Fruit fly (Drosophila melanogaster) whole organism, embryonic: ENCODE results near the gene CG43248.

Experiments
- Aef1 ChIP-seq: fragments of 200-800 bp; sonication (Bioruptor generic); IDR thresholded peaks from 3 replicates; pipeline ENCODE4 v1.3.6; 2022; ENCODE audit warnings: missing biosample characterization, missing genetic modification characterization
- Atf3 ChIP-seq: fragments of 200-800 bp; sonication (Bioruptor generic); optimal IDR thresholded peaks from 3 replicates; lab custom pipeline; 2016; ENCODE audit warnings: missing biosample characterization, missing genetic modification characterization
- Atf6 ChIP-seq: fragments of 200-800 bp; sonication (Bioruptor generic); IDR thresholded peaks from 2 replicates; pipeline ENCODE4 v1.3.6; 2022; ENCODE audit warnings: missing biosample characterization, missing genetic modification characterization
- CG10321 ChIP-seq: fragments of 200-800 bp; sonication (Bioruptor generic); IDR thresholded peaks from 2 replicates; pipeline ENCODE4 v1.3.6; 2022; ENCODE audit warnings: missing biosample characterization, missing genetic modification characterization
- CG11247 ChIP-seq: fragments of 200-800 bp; sonication (Bioruptor generic); IDR thresholded peaks from 2 replicates; pipeline ENCODE4 v1.3.6; 2022; ENCODE audit warnings: missing biosample characterization, missing genetic modification characterization
- CG15479 ChIP-seq: fragments of 200-800 bp; sonication (Bioruptor generic); optimal IDR thresholded peaks from 3 replicates; lab custom pipeline; 2019; ENCODE audit warnings: missing biosample characterization, mild to moderate bottlenecking, missing genetic modification characterization, moderate library complexity
- CG15514 ChIP-seq: fragments of 200-800 bp; sonication (Bioruptor generic); optimal IDR thresholded peaks from 3 replicates; lab custom pipeline; 2017; ENCODE audit warnings: missing biosample characterization, missing genetic modification characterization, mild to moderate bottlenecking, moderate library complexity, missing genetic modification reagents
- CG16815 ChIP-seq: fragments of 200-800 bp; sonication (Bioruptor generic); optimal IDR thresholded peaks from 3 replicates; lab custom pipeline; 2017; ENCODE audit warnings: missing biosample characterization, mild to moderate bottlenecking, missing genetic modification characterization
- CG16863 ChIP-seq: fragments of 200-800 bp; sonication (Bioruptor generic); optimal IDR thresholded peaks from 3 replicates; lab custom pipeline; 2016; ENCODE audit warnings: missing biosample characterization, missing genetic modification characterization
- CG17361 ChIP-seq: fragments of 200-800 bp; sonication (Bioruptor generic); IDR thresholded peaks from 3 replicates; pipeline ENCODE4 v1.3.6; 2022; ENCODE audit warnings: missing biosample characterization, missing genetic modification characterization
- CG17385 ChIP-seq: fragments of 200-800 bp; sonication (Bioruptor generic); optimal IDR thresholded peaks from 3 replicates; lab custom pipeline; 2018; ENCODE audit warnings: missing biosample characterization, mild to moderate bottlenecking, missing genetic modification characterization
- CG2889 ChIP-seq: fragments of 200-800 bp; sonication (Bioruptor generic); IDR thresholded peaks from 3 replicates; pipeline ENCODE4 v1.3.6; 2022; ENCODE audit warnings: missing biosample characterization, missing genetic modification characterization
- CG30431 ChIP-seq: fragments of 200-800 bp; sonication (Bioruptor generic); optimal IDR thresholded peaks from 2 replicates; lab custom pipeline; 2017; ENCODE audit warnings: missing biosample characterization, missing genetic modification characterization
- CG34422 ChIP-seq: fragments of 200-800 bp; sonication (Bioruptor generic); IDR thresholded peaks from 3 replicates; pipeline ENCODE4 v1.3.6; 2022; ENCODE audit warnings: missing biosample characterization, missing genetic modification characterization
- CG42726 ChIP-seq: fragments of 200-800 bp; sonication (Bioruptor generic); IDR thresholded peaks from 2 replicates; pipeline ENCODE4 v1.3.6; 2022; ENCODE audit warnings: missing biosample characterization, missing genetic modification characterization; ENCODE audit not compliant: partially characterized antibody
- CG4730 ChIP-seq: fragments of 200-800 bp; sonication (Bioruptor generic); IDR thresholded peaks from 2 replicates; pipeline ENCODE4 v1.3.6; 2022; ENCODE audit warnings: missing biosample characterization, missing genetic modification characterization
- CG6689 ChIP-seq: fragments of 200-800 bp; sonication (Bioruptor generic); IDR thresholded peaks from 2 replicates; pipeline ENCODE4 v1.3.6; 2022; ENCODE audit warnings: missing biosample characterization, missing genetic modification characterization
- CG8388 ChIP-seq: fragments of 200-800 bp; sonication (Bioruptor generic); optimal IDR thresholded peaks from 2 replicates; lab custom pipeline; 2019; ENCODE audit warnings: missing biosample characterization, mild to moderate bottlenecking, missing genetic modification characterization, moderate library complexity
- CrebB ChIP-seq: fragments of 200-800 bp; sonication (Bioruptor generic); optimal IDR thresholded peaks from 3 replicates; lab custom pipeline; 2018; ENCODE audit warnings: missing biosample characterization, mild to moderate bottlenecking, missing genetic modification characterization
- Dad ChIP-seq: fragments of 200-800 bp; sonication (Bioruptor generic); optimal IDR thresholded peaks from 3 replicates; lab custom pipeline; 2016; ENCODE audit warnings: missing biosample characterization, missing genetic modification characterization
- Dip2 ChIP-seq: fragments of 200-800 bp; sonication (Bioruptor generic); IDR thresholded peaks from 2 replicates; pipeline ENCODE4 v1.3.6; 2022; ENCODE audit warnings: missing biosample characterization, missing genetic modification characterization
- Dip3 ChIP-seq: fragments of 200-800 bp; sonication (Bioruptor generic); optimal IDR thresholded peaks from 3 replicates; lab custom pipeline; 2016; ENCODE audit warnings: missing biosample characterization, missing genetic modification characterization
- Gug ChIP-seq: fragments of 200-800 bp; sonication (Bioruptor generic); IDR thresholded peaks from 4 replicates; pipeline ENCODE4 v1.3.6; 2022; ENCODE audit warnings: missing biosample characterization, missing genetic modification characterization
- HHEX ChIP-seq: fragments of 200-800 bp; sonication (Bioruptor generic); optimal IDR thresholded peaks from 3 replicates; lab custom pipeline; 2017; ENCODE audit warnings: missing biosample characterization, mild to moderate bottlenecking, missing genetic modification characterization, missing genetic modification reagents
- HmgD ChIP-seq: fragments of 200-800 bp; sonication (Bioruptor generic); optimal IDR thresholded peaks from 3 replicates; lab custom pipeline; 2016; ENCODE audit warnings: missing biosample characterization, missing genetic modification characterization
- MESR4 ChIP-seq: fragments of 200-800 bp; sonication (Bioruptor generic); optimal IDR thresholded peaks from 2 replicates; lab custom pipeline; 2018; ENCODE audit warnings: missing biosample characterization, mild to moderate bottlenecking, missing genetic modification characterization, moderate library complexity
- NfI ChIP-seq: fragments of 200-800 bp; sonication (Bioruptor generic); optimal IDR thresholded peaks from 3 replicates; lab custom pipeline; 2018; ENCODE audit warnings: missing biosample characterization, mild to moderate bottlenecking, missing genetic modification characterization, moderate library complexity
- Optix ChIP-seq: fragments of 200-800 bp; sonication (Bioruptor generic); IDR thresholded peaks from 3 replicates; pipeline ENCODE4 v1.3.6; 2022; ENCODE audit warnings: missing biosample characterization, missing genetic modification characterization
- PHDP ChIP-seq: fragments of 200-800 bp; sonication (Bioruptor generic); optimal IDR thresholded peaks from 3 replicates; lab custom pipeline; 2018; ENCODE audit warnings: missing biosample characterization, mild to moderate bottlenecking, missing genetic modification characterization, moderate library complexity
- Six4 ChIP-seq: fragments of 200-800 bp; sonication (Bioruptor generic); optimal IDR thresholded peaks from 2 replicates; lab custom pipeline; 2016; ENCODE audit warnings: missing biosample characterization, missing genetic modification characterization
- YL-1 ChIP-seq: fragments of 200-800 bp; sonication (Bioruptor generic); optimal IDR thresholded peaks from 3 replicates; lab custom pipeline; 2017; ENCODE audit warnings: missing biosample characterization, mild to moderate bottlenecking, missing genetic modification characterization
- abd-A ChIP-seq: fragments of 200-800 bp; sonication (Bioruptor generic); optimal IDR thresholded peaks from 3 replicates; lab custom pipeline; 2019; ENCODE audit warnings: missing biosample characterization, mild to moderate bottlenecking, missing genetic modification characterization, moderate library complexity
- ap ChIP-seq: fragments of 200-800 bp; sonication (Bioruptor generic); IDR thresholded peaks from 2 replicates; pipeline ENCODE4 v1.3.6; 2022; ENCODE audit warnings: missing biosample characterization, missing genetic modification characterization
- ara ChIP-seq: fragments of 200-800 bp; sonication (Bioruptor generic); IDR thresholded peaks from 2 replicates; pipeline ENCODE4 v1.3.6; 2022; ENCODE audit warnings: missing biosample characterization, missing genetic modification characterization
- dati ChIP-seq: fragments of 200-800 bp; sonication (Bioruptor generic); IDR thresholded peaks from 2 replicates; pipeline ENCODE4 v1.3.6; 2022; ENCODE audit warnings: missing biosample characterization, missing genetic modification characterization
- dmrt11E ChIP-seq: fragments of 200-800 bp; sonication (Bioruptor generic); optimal IDR thresholded peaks from 3 replicates; lab custom pipeline; 2018; ENCODE audit warnings: missing biosample characterization, mild to moderate bottlenecking, missing genetic modification characterization, moderate library complexity
- ems ChIP-seq: fragments of 200-800 bp; sonication (Bioruptor generic); optimal IDR thresholded peaks from 3 replicates; lab custom pipeline; 2016; ENCODE audit warnings: missing biosample characterization, missing genetic modification characterization
- en ChIP-seq: fragments of 200-800 bp; sonication (Bioruptor generic); optimal IDR thresholded peaks from 2 replicates; lab custom pipeline; 2016; ENCODE audit warnings: missing biosample characterization, missing genetic modification characterization
- her ChIP-seq: fragments of 200-800 bp; sonication (Bioruptor generic); optimal IDR thresholded peaks from 2 replicates; lab custom pipeline; 2016; ENCODE audit warnings: missing biosample characterization, missing genetic modification characterization
- hkb ChIP-seq, 2 experiments: fragments of 200-800 bp in 1 of 2; fragments of >200 bp in 1 of 2; sonication (Bioruptor generic) in 1 of 2; IDR thresholded peaks in 1 of 2; optimal IDR thresholded peaks in 1 of 2; 2 replicates each; pipeline versions ENCODE4 v1.3.6 to Lab custom; 2017 to 2022; ENCODE audit warnings: missing biosample characterization in 1 of 2, missing genetic modification characterization in 1 of 2
- nom ChIP-seq: fragments of 200-800 bp; sonication (Bioruptor generic); optimal IDR thresholded peaks from 2 replicates; lab custom pipeline; 2017; ENCODE audit warnings: missing biosample characterization, missing genetic modification characterization, mild to moderate bottlenecking, moderate library complexity, missing genetic modification reagents
- pzg ChIP-seq: fragments of 200-800 bp; sonication (Bioruptor generic); optimal IDR thresholded peaks from 3 replicates; lab custom pipeline; 2018; ENCODE audit warnings: missing biosample characterization, mild to moderate bottlenecking, missing genetic modification characterization, moderate library complexity
- ranshi ChIP-seq: fragments of 200-800 bp; sonication (Bioruptor generic); IDR thresholded peaks from 2 replicates; pipeline ENCODE4 v1.3.6; 2022; ENCODE audit warnings: missing biosample characterization, missing genetic modification characterization
- repo ChIP-seq: fragments of 200-800 bp; sonication (Bioruptor generic); optimal IDR thresholded peaks from 2 replicates; lab custom pipeline; 2016; ENCODE audit warnings: missing biosample characterization, missing genetic modification characterization
- scrt ChIP-seq: fragments of 200-800 bp; sonication (Bioruptor generic); optimal IDR thresholded peaks from 2 replicates; lab custom pipeline; 2018; ENCODE audit warnings: missing biosample characterization, mild to moderate bottlenecking, missing genetic modification characterization, moderate library complexity
- sd ChIP-seq: fragments of 200-800 bp; sonication (Bioruptor generic); optimal IDR thresholded peaks from 3 replicates; lab custom pipeline; 2018; ENCODE audit warnings: missing biosample characterization, mild to moderate bottlenecking, missing genetic modification characterization, moderate library complexity
- sens-2 ChIP-seq: fragments of 200-800 bp; sonication (Bioruptor generic); IDR thresholded peaks from 2 replicates; pipeline ENCODE4 v1.3.6; 2022; ENCODE audit warnings: missing biosample characterization, missing genetic modification characterization
- stwl ChIP-seq: fragments of 200-800 bp; sonication (Bioruptor generic); optimal IDR thresholded peaks from 3 replicates; lab custom pipeline; 2018; ENCODE audit warnings: missing biosample characterization, mild to moderate bottlenecking, missing genetic modification characterization, moderate library complexity
- trh ChIP-seq: fragments of 200-800 bp; sonication (Bioruptor generic); optimal IDR thresholded peaks from 2 replicates; lab custom pipeline; 2016; ENCODE audit warnings: missing biosample characterization, missing genetic modification characterization
- unpg ChIP-seq: fragments of 200-800 bp; sonication (Bioruptor generic); optimal IDR thresholded peaks from 3 replicates; lab custom pipeline; 2018; ENCODE audit warnings: missing biosample characterization, mild to moderate bottlenecking, missing genetic modification characterization, moderate library complexity
- wek ChIP-seq: fragments of 200-800 bp; sonication (Bioruptor generic); optimal IDR thresholded peaks from 3 replicates; lab custom pipeline; 2018; ENCODE audit warnings: missing biosample characterization, mild to moderate bottlenecking, missing genetic modification characterization, moderate library complexity

CG43248 gene

DNA sequence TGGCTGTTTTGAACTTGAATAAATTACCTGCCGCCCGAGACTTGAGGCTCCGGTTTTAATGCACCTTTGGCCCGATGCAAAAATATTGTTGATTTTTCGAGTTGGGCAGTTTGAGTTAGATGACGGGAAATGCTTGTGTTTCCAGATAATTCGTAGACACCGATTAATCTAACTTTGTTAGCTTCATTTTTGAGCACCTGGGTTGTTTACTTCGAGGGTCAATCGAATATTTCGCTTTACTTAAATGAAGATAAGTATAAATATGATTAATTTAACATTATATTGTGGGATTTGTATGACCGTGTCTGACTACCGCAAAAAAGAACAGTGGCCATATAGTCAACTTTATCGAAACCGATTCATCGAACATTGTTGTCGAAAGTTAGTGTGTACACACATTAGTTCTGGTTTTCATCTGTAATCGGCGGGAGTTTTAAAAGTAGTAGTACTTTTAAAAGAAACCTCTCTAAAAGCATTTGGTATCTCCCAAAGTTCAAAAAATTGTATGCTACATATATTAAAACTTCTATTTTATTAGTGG is 7.4 kb downstream of the CG43248 start, which contains the start of gene CG7945 (continued):
- no peak for TF ChIP-seq CG4730 (GFP tag; lab: Robert Waterston, UW)
- TF ChIP-seq CG16863 (GFP tag; lab: Kevin White, UChicago) = no peak
- TF ChIP-seq wek (GFP tag; lab: Kevin White, UChicago) = no peak
- no peak for TF ChIP-seq repo (GFP tag; lab: Kevin White, UChicago)
- no peak for TF ChIP-seq CG8388 (GFP tag; lab: Kevin White, UChicago)
- TF ChIP-seq her (GFP tag; lab: Kevin White, UChicago) = no peak
- no peak for TF ChIP-seq abd-A (tag; lab: Kevin White, UChicago)
- no peak for TF ChIP-seq scrt
- TF ChIP-seq CrebB (tag; lab: Kevin White, UChicago) = no peak
- no peak for TF ChIP-seq sd (tag; lab: Kevin White, UChicago)
- no peak for TF ChIP-seq CG16815 (GFP tag; lab: Kevin White, UChicago)
- no peak for TF ChIP-seq CG2889
- TF ChIP-seq sens-2 = no peak
- TF ChIP-seq dati (GFP tag; lab: Robert Waterston, UW) = no peak
- TF ChIP-seq pzg (GFP tag; lab: Kevin White, UChicago) = peak; percentile 93
- TF ChIP-seq CG30431 (GFP tag; lab: Kevin White, UChicago) = no peak
- no peak for TF ChIP-seq CG42726 (GFP tag; lab: Robert Waterston, UW)
- no peak for TF ChIP-seq ap
- no peak for TF ChIP-seq Dip3 (GFP tag; lab: Kevin White, UChicago)
- no peak for TF ChIP-seq en
- no peak for TF ChIP-seq nom
- TF ChIP-seq hkb (optimal IDR thresholded peaks at IDR 0.05; lab: Kevin White, UChicago) = no peak
- TF ChIP-seq hkb (GFP tag; IDR thresholded peaks at IDR 0.05; lab: Robert Waterston, UW) = no peak
- no peak for TF ChIP-seq Aef1 (GFP tag; lab: Robert Waterston, UW)
- TF ChIP-seq dmrt11E = no peak
- TF ChIP-seq CG17361 (GFP tag; lab: Robert Waterston, UW) = no peak
- no peak for TF ChIP-seq CG10321 (GFP tag; lab: Robert Waterston, UW)
- TF ChIP-seq ems (GFP tag; lab: Kevin White, UChicago) = no peak
- TF ChIP-seq CG15514 (GFP tag; lab: Kevin White, UChicago) = peak; percentile 51
- peak; percentile 87 for TF ChIP-seq stwl
- TF ChIP-seq Gug (GFP tag; lab: Robert Waterston, UW) = no peak
- no peak for TF ChIP-seq HHEX (GFP tag; lab: Kevin White, UChicago)
- TF ChIP-seq CG6689 (GFP tag; lab: Robert Waterston, UW) = no peak
- TF ChIP-seq Dip2 (GFP tag; lab: Robert Waterston, UW) = no peak
- no peak for TF ChIP-seq ara
- no peak for TF ChIP-seq ranshi (GFP tag; lab: Robert Waterston, UW)
- TF ChIP-seq unpg = no peak
- peak; percentile 72 for TF ChIP-seq YL-1 (GFP tag; lab: Kevin White, UChicago)
- TF ChIP-seq Optix = no peak
- TF ChIP-seq HmgD = no peak
- TF ChIP-seq Six4 (GFP tag; lab: Kevin White, UChicago) = no peak
- no peak for TF ChIP-seq PHDP (tag; lab: Kevin White, UChicago)
- TF ChIP-seq CG15479 (GFP tag; lab: Kevin White, UChicago) = no peak
- no peak for TF ChIP-seq NfI (GFP tag; lab: Kevin White, UChicago)
- no peak for TF ChIP-seq CG11247 (GFP tag; lab: Robert Waterston, UW)
- TF ChIP-seq Atf3 (GFP tag; lab: Kevin White, UChicago) = no peak
- TF ChIP-seq MESR4 = peak; percentile 69
- TF ChIP-seq Atf6 (GFP tag; lab: Robert Waterston, UW) = no peak
- no peak for TF ChIP-seq Dad (GFP tag; lab: Kevin White, UChicago)
- TF ChIP-seq CG34422 (GFP tag; lab: Robert Waterston, UW) = no peak
- no peak for TF ChIP-seq trh (GFP tag; lab: Kevin White, UChicago)
- TF ChIP-seq CG17385 (GFP tag; lab: Kevin White, UChicago) = no peak
